Fruit fly (Drosophila melanogaster): ENCODE measurements around the gene Meltrin.

- TF ChIP-seq sd (tag; optimal IDR thresholded peaks at IDR 0.05), result no peak
- no peak for TF ChIP-seq yki (optimal IDR thresholded peaks at IDR 0.05)
- TF ChIP-seq chif (GFP tag; optimal IDR thresholded peaks at IDR 0.05), result no peak
- TF ChIP-seq CG11696 (GFP tag; IDR thresholded peaks at IDR 0.05), result 0 out of 2 replicates have a peak, but pooled peaks have one; percentile 49
- TF ChIP-seq tup (GFP tag; optimal IDR thresholded peaks at IDR 0.05), result no peak
- TF ChIP-seq CG6854 (GFP tag; optimal IDR thresholded peaks at IDR 0.05), result peak; percentile 31
- no peak for TF ChIP-seq dan (GFP tag; IDR thresholded peaks at IDR 0.05)
- TF ChIP-seq nerfin-1 (tag; optimal IDR thresholded peaks at IDR 0.05), result no peak
- no peak for TF ChIP-seq CG1647 (GFP tag; optimal IDR thresholded peaks at IDR 0.05)
- no peak for TF ChIP-seq CG7786 (GFP tag; optimal IDR thresholded peaks at IDR 0.05)
- TF ChIP-seq CG1024 (GFP tag; IDR thresholded peaks at IDR 0.05), result no peak
- TF ChIP-seq CG12299 (tag; optimal IDR thresholded peaks at IDR 0.05), result no peak
- no peak for TF ChIP-seq CG4424 (GFP tag; optimal IDR thresholded peaks at IDR 0.05)
- peak; percentile 36 for TF ChIP-seq CG13296 (GFP tag; optimal IDR thresholded peaks at IDR 0.05)
Measured at dm6 chr3R:14731061-14731780, 34.1 kb upstream of the Meltrin start, which contains the start of gene CG7530.

All from whole organism, embryonic.